Fruit fly (Drosophila melanogaster) whole organism, embryonic: ENCODE data around the gene Pex7.

Experiments
- Adf1 ChIP-seq: fragments of 200-800 bp; sonication (Bioruptor generic); IDR thresholded peaks from 2 replicates; pipeline ENCODE4 v1.3.6; 2022; ENCODE audit warnings: missing biosample characterization, missing genetic modification characterization
- Antp ChIP-seq: fragments of 200-800 bp; sonication (Bioruptor generic); optimal IDR thresholded peaks from 3 replicates; lab custom pipeline; 2016; ENCODE audit warnings: missing biosample characterization, missing genetic modification characterization
- Atf3 ChIP-seq: fragments of 200-800 bp; sonication (Bioruptor generic); optimal IDR thresholded peaks from 3 replicates; lab custom pipeline; 2016; ENCODE audit warnings: missing biosample characterization, missing genetic modification characterization
- BEAF-32 ChIP-seq: fragments of 200-800 bp; sonication (Bioruptor generic); optimal IDR thresholded peaks from 3 replicates; lab custom pipeline; 2017; ENCODE audit warnings: missing biosample characterization, missing genetic modification characterization, mild to moderate bottlenecking, moderate library complexity, missing genetic modification reagents
- CG10565 ChIP-seq: fragments of 200-800 bp; sonication (Bioruptor generic); optimal IDR thresholded peaks from 3 replicates; lab custom pipeline; 2016; ENCODE audit warnings: missing biosample characterization, mild to moderate bottlenecking, missing genetic modification characterization
- CG11085 ChIP-seq: fragments of 200-800 bp; sonication (Bioruptor generic); IDR thresholded peaks from 2 replicates; pipeline ENCODE4 v1.3.6; 2022; ENCODE audit warnings: missing biosample characterization, missing genetic modification characterization
- CG12299 ChIP-seq: fragments of 200-800 bp; sonication (Bioruptor generic); optimal IDR thresholded peaks from 2 replicates; lab custom pipeline; 2018; ENCODE audit warnings: missing biosample characterization, mild to moderate bottlenecking, missing genetic modification characterization
- CG12744 ChIP-seq: fragments of 200-800 bp; sonication (Bioruptor generic); optimal IDR thresholded peaks from 2 replicates; lab custom pipeline; 2016; ENCODE audit warnings: missing biosample characterization, missing genetic modification characterization
- CG12769 ChIP-seq: fragments of 200-800 bp; sonication (Bioruptor generic); optimal IDR thresholded peaks from 2 replicates; lab custom pipeline; 2019; ENCODE audit warnings: missing biosample characterization, mild to moderate bottlenecking, missing genetic modification characterization, moderate library complexity
- CG13123 ChIP-seq: fragments of 200-800 bp; sonication (Bioruptor generic); optimal IDR thresholded peaks from 2 replicates; lab custom pipeline; 2016; ENCODE audit warnings: missing biosample characterization, missing genetic modification characterization
- CG14014 ChIP-seq: fragments of 200-800 bp; sonication (Bioruptor generic); IDR thresholded peaks from 2 replicates; pipeline ENCODE4 v1.3.6; 2022; ENCODE audit warnings: missing biosample characterization, missing genetic modification characterization
- CG14860 ChIP-seq: fragments of 200-800 bp; sonication (Bioruptor generic); IDR thresholded peaks from 3 replicates; pipeline ENCODE4 v1.3.6; 2022; ENCODE audit warnings: missing biosample characterization, missing genetic modification characterization; ENCODE audit not compliant: partially characterized antibody
- CG1603 ChIP-seq: fragments of 200-800 bp; sonication (Bioruptor generic); optimal IDR thresholded peaks from 2 replicates; lab custom pipeline; 2019; ENCODE audit warnings: missing biosample characterization, mild to moderate bottlenecking, missing genetic modification characterization, moderate library complexity
- CG16779 ChIP-seq: fragments of 200-800 bp; sonication (Bioruptor generic); IDR thresholded peaks from 2 replicates; pipeline ENCODE4 v1.3.6; 2022; ENCODE audit warnings: missing biosample characterization, missing genetic modification characterization
- CG17912 ChIP-seq: fragments of 200-800 bp; sonication (Bioruptor generic); optimal IDR thresholded peaks from 2 replicates; lab custom pipeline; 2018; ENCODE audit warnings: missing biosample characterization, mild to moderate bottlenecking, missing genetic modification characterization
- CG18599 ChIP-seq: fragments of 200-800 bp; sonication (Bioruptor generic); optimal IDR thresholded peaks from 3 replicates; lab custom pipeline; 2017; ENCODE audit warnings: missing biosample characterization, missing genetic modification characterization, mild to moderate bottlenecking, moderate library complexity, missing genetic modification reagents
- CG18619 ChIP-seq: fragments of 200-800 bp; sonication (Bioruptor generic); optimal IDR thresholded peaks from 3 replicates; lab custom pipeline; 2017; ENCODE audit warnings: missing biosample characterization, mild to moderate bottlenecking, missing genetic modification characterization
- CG31224 ChIP-seq: fragments of 200-800 bp; sonication (Bioruptor generic); IDR thresholded peaks from 2 replicates; pipeline ENCODE4 v1.3.6; 2022; ENCODE audit warnings: missing biosample characterization, missing genetic modification characterization
- CG3163 ChIP-seq: fragments of 200-800 bp; sonication (Bioruptor generic); optimal IDR thresholded peaks from 3 replicates; lab custom pipeline; 2016; ENCODE audit warnings: missing biosample characterization, missing genetic modification characterization
- CG42726 ChIP-seq: fragments of 200-800 bp; sonication (Bioruptor generic); IDR thresholded peaks from 2 replicates; pipeline ENCODE4 v1.3.6; 2022; ENCODE audit warnings: missing biosample characterization, missing genetic modification characterization; ENCODE audit not compliant: partially characterized antibody
- CG4328 ChIP-seq: fragments of 200-800 bp; sonication (Bioruptor generic); optimal IDR thresholded peaks from 3 replicates; lab custom pipeline; 2017; ENCODE audit warnings: missing biosample characterization, missing genetic modification reagents, missing genetic modification characterization
- CG5953 ChIP-seq: fragments of 200-800 bp; sonication (Bioruptor generic); IDR thresholded peaks from 2 replicates; pipeline ENCODE4 v1.3.6; 2022; ENCODE audit warnings: missing biosample characterization, missing genetic modification characterization
- CG8281 ChIP-seq: fragments of 200-800 bp; sonication (Bioruptor generic); optimal IDR thresholded peaks from 2 replicates; lab custom pipeline; 2018; ENCODE audit warnings: missing biosample characterization, mild to moderate bottlenecking, missing genetic modification characterization, moderate library complexity
- CG9797 ChIP-seq: fragments of 200-800 bp; sonication (Bioruptor generic); optimal IDR thresholded peaks from 3 replicates; lab custom pipeline; 2018; ENCODE audit warnings: missing biosample characterization, mild to moderate bottlenecking, missing genetic modification characterization
- CTCF ChIP-seq: fragments of 200-800 bp; sonication (Bioruptor generic); optimal IDR thresholded peaks from 2 replicates; lab custom pipeline; 2017; ENCODE audit warnings: missing biosample characterization, mild to moderate bottlenecking, missing genetic modification characterization, moderate library complexity
- CkIIα-i1 ChIP-seq: fragments of 200-800 bp; sonication (Bioruptor generic); IDR thresholded peaks from 2 replicates; pipeline ENCODE4 v1.3.6; 2022; ENCODE audit warnings: missing biosample characterization, missing genetic modification characterization
- CrebB ChIP-seq: fragments of 200-800 bp; sonication (Bioruptor generic); optimal IDR thresholded peaks from 3 replicates; lab custom pipeline; 2018; ENCODE audit warnings: missing biosample characterization, mild to moderate bottlenecking, missing genetic modification characterization
- Ets97D ChIP-seq: fragments of 200-800 bp; sonication (Bioruptor generic); optimal IDR thresholded peaks from 3 replicates; lab custom pipeline; 2016; ENCODE audit warnings: missing biosample characterization, missing genetic modification characterization
- Fer1 ChIP-seq: fragments of 200-800 bp; sonication (Bioruptor generic); optimal IDR thresholded peaks from 2 replicates; lab custom pipeline; 2017; ENCODE audit warnings: missing biosample characterization, mild to moderate bottlenecking, missing genetic modification characterization
- HLHmδ ChIP-seq: fragments of 200-800 bp; sonication (Bioruptor generic); optimal IDR thresholded peaks from 2 replicates; lab custom pipeline; 2018; ENCODE audit warnings: missing biosample characterization, mild to moderate bottlenecking, missing genetic modification characterization, moderate library complexity
- Hr78 ChIP-seq, 2 experiments: fragments of 200-800 bp in 1 of 2; fragments of >200 bp in 1 of 2; sonication (Bioruptor generic) in 1 of 2; optimal IDR thresholded peaks; 2 replicates each; lab custom pipeline; 2017 to 2019; ENCODE audit warnings: missing biosample characterization in 2 of 2, missing genetic modification characterization in 2 of 2, mild to moderate bottlenecking in 1 of 2, moderate library complexity in 1 of 2
- Nf-YA ChIP-seq: fragments of 200-800 bp; sonication (Bioruptor generic); IDR thresholded peaks from 2 replicates; pipeline ENCODE4 v1.3.6; 2022; ENCODE audit warnings: missing biosample characterization, missing genetic modification characterization
- Oaz ChIP-seq: fragments of 200-800 bp; sonication (Bioruptor generic); IDR thresholded peaks from 2 replicates; pipeline ENCODE4 v1.3.6; 2022; ENCODE audit warnings: missing biosample characterization, missing genetic modification characterization
- Ravus ChIP-seq: fragments of 200-800 bp; sonication (Bioruptor generic); IDR thresholded peaks from 2 replicates; pipeline ENCODE4 v1.3.6; 2022; ENCODE audit warnings: missing biosample characterization, missing genetic modification characterization
- ab ChIP-seq: fragments of 200-800 bp; sonication (Bioruptor generic); optimal IDR thresholded peaks from 2 replicates; lab custom pipeline; 2016; ENCODE audit warnings: missing biosample characterization, missing genetic modification characterization
- ap ChIP-seq: fragments of 200-800 bp; sonication (Bioruptor generic); IDR thresholded peaks from 2 replicates; pipeline ENCODE4 v1.3.6; 2022; ENCODE audit warnings: missing biosample characterization, missing genetic modification characterization
- ato ChIP-seq: fragments of 200-800 bp; sonication (Bioruptor generic); IDR thresholded peaks from 2 replicates; pipeline ENCODE4 v1.3.6; 2022; ENCODE audit warnings: missing biosample characterization, missing genetic modification characterization; ENCODE audit not compliant: partially characterized antibody
- cas ChIP-seq: fragments of 200-800 bp; sonication (Bioruptor generic); IDR thresholded peaks from 2 replicates; pipeline ENCODE4 v1.3.6; 2022; ENCODE audit warnings: missing biosample characterization, missing genetic modification characterization
- chm ChIP-seq: fragments of 200-800 bp; sonication (Bioruptor generic); IDR thresholded peaks from 2 replicates; pipeline ENCODE4 v1.3.6; 2022; ENCODE audit warnings: missing biosample characterization, missing genetic modification characterization
- crol ChIP-seq: fragments of 200-800 bp; sonication (Bioruptor generic); IDR thresholded peaks from 2 replicates; pipeline ENCODE4 v1.3.6; 2022; ENCODE audit warnings: missing biosample characterization, missing genetic modification characterization
- esg ChIP-seq: fragments of 200-800 bp; sonication (Bioruptor generic); conservative IDR thresholded peaks from 2 replicates; pipeline ENCODE4 v1.3.6; 2022; ENCODE audit warnings: missing biosample characterization, missing genetic modification characterization
- exex ChIP-seq: fragments of 200-800 bp; sonication (Bioruptor generic); optimal IDR thresholded peaks from 4 replicates; lab custom pipeline; 2018; ENCODE audit warnings: missing biosample characterization, mild to moderate bottlenecking, missing genetic modification characterization, moderate library complexity
- gro ChIP-seq: fragments of 200-800 bp; sonication (Bioruptor generic); optimal IDR thresholded peaks from 2 replicates; lab custom pipeline; 2016; ENCODE audit warnings: missing biosample characterization, missing genetic modification characterization
- h ChIP-seq: fragments of >200 bp; optimal IDR thresholded peaks from 2 replicates; lab custom pipeline; 2017
- hb ChIP-seq: fragments of 200-800 bp; sonication (Bioruptor generic); IDR thresholded peaks from 3 replicates; pipeline ENCODE4 v1.3.6; 2022; ENCODE audit warnings: missing biosample characterization, missing genetic modification characterization; ENCODE audit not compliant: partially characterized antibody
- hkb ChIP-seq, 2 experiments: fragments of 200-800 bp in 1 of 2; fragments of >200 bp in 1 of 2; sonication (Bioruptor generic) in 1 of 2; IDR thresholded peaks in 1 of 2; optimal IDR thresholded peaks in 1 of 2; 2 replicates each; pipeline versions ENCODE4 v1.3.6 to Lab custom; 2017 to 2022; ENCODE audit warnings: missing biosample characterization in 1 of 2, missing genetic modification characterization in 1 of 2
- onecut ChIP-seq: fragments of 200-800 bp; sonication (Bioruptor generic); IDR thresholded peaks from 2 replicates; pipeline ENCODE4 v1.3.6; 2022; ENCODE audit warnings: missing biosample characterization, missing genetic modification characterization
- sens ChIP-seq: fragments of 200-800 bp; sonication (Bioruptor generic); peaks from one replicate; lab custom pipeline; 2016; ENCODE audit warnings: missing biosample characterization, missing genetic modification characterization
- stc ChIP-seq: fragments of 200-800 bp; sonication (Bioruptor generic); IDR thresholded peaks from 2 replicates; pipeline ENCODE4 v1.3.6; 2022; ENCODE audit warnings: missing biosample characterization, missing genetic modification characterization
- tll ChIP-seq, 2 experiments: fragments of 200-800 bp in 1 of 2; fragments of >200 bp in 1 of 2; sonication (Bioruptor generic) in 1 of 2; optimal IDR thresholded peaks; 2 replicates each; lab custom pipeline; 2017 to 2019; ENCODE audit warnings: missing biosample characterization in 2 of 2, missing genetic modification characterization in 2 of 2, mild to moderate bottlenecking in 1 of 2, moderate library complexity in 1 of 2
- tna ChIP-seq: fragments of 200-800 bp; sonication (Bioruptor generic); IDR thresholded peaks from 2 replicates; pipeline ENCODE4 v1.3.6; 2022; ENCODE audit warnings: missing biosample characterization, missing genetic modification characterization; ENCODE audit not compliant: partially characterized antibody
- trem ChIP-seq: fragments of 200-800 bp; optimal IDR thresholded peaks from 3 replicates; lab custom pipeline; 2019; ENCODE audit warnings: missing biosample characterization, mild to moderate bottlenecking, missing genetic modification characterization, moderate library complexity

Gene Pex7

DNA sequence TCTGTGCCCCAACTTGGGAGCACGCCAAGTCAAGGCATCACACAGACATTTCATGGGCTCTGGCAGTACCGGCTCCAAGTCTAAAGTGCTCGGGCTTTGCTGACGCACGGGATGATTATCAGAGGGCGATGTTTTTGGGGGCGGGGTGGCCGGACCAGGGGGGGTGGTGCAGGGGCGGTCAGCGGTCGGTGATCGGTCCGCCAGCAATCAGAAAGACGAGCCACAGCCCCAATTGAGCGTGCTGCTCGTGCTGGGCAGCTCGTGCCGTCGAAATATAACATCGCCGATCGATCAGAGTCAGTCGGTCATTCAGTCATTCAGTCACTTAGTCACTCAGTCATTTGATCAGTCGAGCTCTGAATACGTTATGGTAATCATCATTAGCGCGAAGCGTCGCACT lies 50.9 kb downstream of the Pex7 start (continued):
- TF ChIP-seq ab (GFP tag; lab: Kevin White, UChicago) (no peak), Fer1 (GFP tag; lab: Kevin White, UChicago) (no peak), CG9797 (GFP tag; lab: Kevin White, UChicago) (no peak), Ravus (no peak), ap (GFP tag; lab: Robert Waterston, UW) (no peak), Ets97D (no peak), gro (GFP tag; lab: Kevin White, UChicago) (no peak), CG12744 (no peak), BEAF-32 (no peak), Oaz (GFP tag; lab: Robert Waterston, UW) (no peak), cas (GFP tag; lab: Robert Waterston, UW) (no peak), hkb (optimal IDR thresholded peaks at IDR 0.05; lab: Kevin White, UChicago) (no peak), hkb (GFP tag; IDR thresholded peaks at IDR 0.05; lab: Robert Waterston, UW) (0 out of 2 replicates have a peak, but pooled peaks have one; percentile 27), onecut (GFP tag; lab: Robert Waterston, UW) (peak; percentile 47), Adf1 (GFP tag; lab: Robert Waterston, UW) (peak; percentile 69), crol (GFP tag; lab: Robert Waterston, UW) (peak; percentile 95), CG8281 (peak; percentile 100), trem (tag; lab: Kevin White, UChicago) (no peak), CG5953 (0 out of 2 replicates have a peak, but pooled peaks have one; percentile 9), CG16779 (GFP tag; lab: Robert Waterston, UW) (no peak), CG31224 (GFP tag; lab: Robert Waterston, UW) (no peak), CG1603 (tag; lab: Kevin White, UChicago) (no peak), CG4328 (GFP tag; lab: Kevin White, UChicago) (no peak), exex (tag; lab: Kevin White, UChicago) (no peak), CTCF (GFP tag; lab: Kevin White, UChicago) (no peak), CG18619 (GFP tag; lab: Kevin White, UChicago) (no peak), hb (GFP tag; lab: Robert Waterston, UW) (no peak), Nf-YA (GFP tag; lab: Robert Waterston, UW) (no peak), CG12299 (tag; lab: Kevin White, UChicago) (no peak), Antp (GFP tag; lab: Kevin White, UChicago) (no peak), h (lab: Kevin White, UChicago) (no peak), tll (GFP tag; optimal IDR thresholded peaks at IDR 0.05; lab: Kevin White, UChicago) (no peak), CkIIα-i1 (GFP tag; lab: Robert Waterston, UW) (no peak), CG14014 (GFP tag; lab: Robert Waterston, UW) (peak; percentile 37; the same call in 1 of the 2 replicates), CG14860 (GFP tag; lab: Robert Waterston, UW) (no peak), CG17912 (GFP tag; lab: Kevin White, UChicago) (no peak), stc (GFP tag; lab: Robert Waterston, UW) (no peak), Hr78 (GFP tag; optimal IDR thresholded peaks at IDR 0.05; lab: Kevin White, UChicago) (peak in 1 of 2 experiments; percentile 10), esg (GFP tag; lab: Robert Waterston, UW) (no peak), CG13123 (GFP tag; lab: Kevin White, UChicago) (no peak), CG3163 (GFP tag; lab: Kevin White, UChicago) (no peak), chm (peak; percentile 25; the same call in 1 of the 2 replicates), CG10565 (GFP tag; lab: Kevin White, UChicago) (no peak), CG42726 (GFP tag; lab: Robert Waterston, UW) (no peak), ato (GFP tag; lab: Robert Waterston, UW) (no peak), HLHmδ (GFP tag; lab: Kevin White, UChicago) (no peak), CG18599 (GFP tag; lab: Kevin White, UChicago) (peak; percentile 58), tna (GFP tag; lab: Robert Waterston, UW) (no peak), CG11085 (GFP tag; lab: Robert Waterston, UW) (no peak), CrebB (no peak), CG12769 (peak; percentile 63), sens (GFP tag; lab: Kevin White, UChicago) (no peak), Atf3 (no peak)
